Fruit fly (Drosophila melanogaster): ENCODE data around the gene CG4598.

Gene CG4598

DNA sequence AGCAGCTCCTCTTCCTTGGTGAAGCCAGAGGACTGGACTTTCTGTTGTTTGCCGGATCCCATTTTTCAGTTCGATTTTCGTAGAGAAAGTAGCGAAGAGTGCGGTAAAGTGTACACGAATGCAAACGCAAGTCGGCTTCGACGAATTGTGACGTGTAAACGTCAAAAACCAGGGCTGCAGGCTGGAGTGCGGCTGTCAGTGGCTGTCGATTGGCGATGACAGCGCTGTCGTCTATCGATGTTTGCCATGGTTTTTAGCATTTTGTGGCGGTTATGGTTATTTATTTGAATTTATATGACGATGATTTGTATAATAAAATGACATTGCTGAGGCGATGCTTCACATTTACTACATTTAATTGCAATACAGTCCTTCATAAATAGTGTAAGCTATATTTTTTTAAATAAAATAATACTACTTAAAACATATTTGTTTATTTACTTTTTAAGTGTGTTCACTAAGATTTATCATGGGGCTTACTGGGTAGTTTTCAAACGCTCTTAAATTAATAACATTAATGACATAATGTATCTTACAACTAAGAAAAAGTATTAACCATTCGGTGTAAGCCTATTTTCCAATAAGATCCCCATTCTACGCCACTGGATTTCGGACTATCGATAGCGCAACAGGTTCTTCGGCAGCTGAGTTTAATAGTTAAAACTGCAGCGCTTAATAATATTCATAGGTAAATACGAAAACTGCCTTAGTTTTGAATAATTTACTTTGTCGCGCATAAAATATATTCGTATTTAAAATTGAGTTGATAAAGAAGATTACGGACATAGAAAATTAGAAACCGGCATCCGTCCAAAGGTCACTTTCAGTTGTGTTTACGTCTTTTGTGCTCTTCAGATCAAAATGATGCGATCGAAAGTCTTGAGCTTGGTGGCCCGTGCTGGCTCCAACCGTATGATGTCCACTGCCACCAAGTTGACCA lies at the start of gene CG4598, which contains the start of gene CG5885 (continued):
- TF ChIP-seq CG12219 (GFP tag; optimal IDR thresholded peaks at IDR 0.05) (peak; percentile 59), shn (GFP tag; optimal IDR thresholded peaks at IDR 0.05) (peak; percentile 9), cato (GFP tag; optimal IDR thresholded peaks at IDR 0.05; ENCODE audit: borderline replicate concordance) (peak; percentile 29), CG17568 (GFP tag; optimal IDR thresholded peaks at IDR 0.05) (no peak), Adf1 (GFP tag; IDR thresholded peaks at IDR 0.05) (peak; percentile 50), Ssrp (tag; optimal IDR thresholded peaks at IDR 0.05) (peak; percentile 70), CG3995 (GFP tag; optimal IDR thresholded peaks at IDR 0.05) (no peak), CG4730 (GFP tag; IDR thresholded peaks at IDR 0.05) (0 out of 2 replicates have a peak, but pooled peaks have one; percentile 22), NC2α (GFP tag; optimal IDR thresholded peaks at IDR 0.05) (no peak), sisA (GFP tag; IDR thresholded peaks at IDR 0.05) (peak; percentile 73), ranshi (GFP tag; IDR thresholded peaks at IDR 0.05) (peak; percentile 78), zen (tag; optimal IDR thresholded peaks at IDR 0.05) (peak; percentile 7), CG11560 (tag; IDR thresholded peaks at IDR 0.05) (peak; percentile 41; the same call in 1 of the 3 replicates), vvl (GFP tag; IDR thresholded peaks at IDR 0.05) (peak; percentile 81), CG7745 (tag; optimal IDR thresholded peaks at IDR 0.05) (no peak), Chrac-16 (GFP tag; optimal IDR thresholded peaks at IDR 0.05) (peak; percentile 70), pfk (GFP tag; optimal IDR thresholded peaks at IDR 0.05) (no peak), Bgb (GFP tag; IDR thresholded peaks at IDR 0.05; ENCODE audit: partially characterized antibody) (peak; percentile 76), tna (GFP tag; IDR thresholded peaks at IDR 0.05; ENCODE audit: partially characterized antibody) (peak; percentile 48), wdn (GFP tag; IDR thresholded peaks at IDR 0.05) (no peak), Camta (GFP tag; optimal IDR thresholded peaks at IDR 0.05) (no peak), Drgx (GFP tag; IDR thresholded peaks at IDR 0.05) (peak; percentile 78), Mes4 (GFP tag; optimal IDR thresholded peaks at IDR 0.05) (no peak), gro (GFP tag; optimal IDR thresholded peaks at IDR 0.05) (no peak), CG2875 (GFP tag; optimal IDR thresholded peaks at IDR 0.05) (no peak), CG7357 (GFP tag; IDR thresholded peaks at IDR 0.05) (no peak), Deaf1 (tag; optimal IDR thresholded peaks at IDR 0.05) (peak; percentile 89), CG4282 (GFP tag; optimal IDR thresholded peaks at IDR 0.05) (no peak), CG2712 (tag; optimal IDR thresholded peaks at IDR 0.05) (peak; percentile 61), kay (GFP tag; optimal IDR thresholded peaks at IDR 0.05) (peak; percentile 80), prd (optimal IDR thresholded peaks at IDR 0.05) (no peak), prd (GFP tag; IDR thresholded peaks at IDR 0.05) (peak; percentile 54; the same call in 2 of the 3 replicates), CG1529 (GFP tag; optimal IDR thresholded peaks at IDR 0.05) (peak; percentile 49), yki (optimal IDR thresholded peaks at IDR 0.05) (no peak), hbn (GFP tag; IDR thresholded peaks at IDR 0.05; ENCODE audit: partially characterized antibody) (peak; percentile 68), Spps (tag; optimal IDR thresholded peaks at IDR 0.05) (no peak), CkIIα-i1 (GFP tag; IDR thresholded peaks at IDR 0.05) (no peak), HmgZ (tag; optimal IDR thresholded peaks at IDR 0.05) (peak; percentile 55), CG18011 (GFP tag; optimal IDR thresholded peaks at IDR 0.05) (peak; percentile 11), CG32767 (GFP tag; IDR thresholded peaks at IDR 0.05) (peak; percentile 34; the same call in 1 of the 2 replicates), CoRest (tag; optimal IDR thresholded peaks at IDR 0.05) (peak; percentile 79), Opbp (GFP tag; IDR thresholded peaks at IDR 0.05; ENCODE audit: partially characterized antibody) (peak; percentile 89), unpg (GFP tag; optimal IDR thresholded peaks at IDR 0.05) (peak; percentile 70), D (optimal IDR thresholded peaks at IDR 0.05) (no peak), D (GFP tag; optimal IDR thresholded peaks at IDR 0.05) (peak; percentile 34), Dad (GFP tag; optimal IDR thresholded peaks at IDR 0.05) (no peak), Bdp1 (GFP tag; optimal IDR thresholded peaks at IDR 0.05) (peak; percentile 22), NFAT (GFP tag; IDR thresholded peaks at IDR 0.05) (peak; percentile 50), phol (tag; optimal IDR thresholded peaks at IDR 0.05) (peak; percentile 69), slbo (GFP tag; IDR thresholded peaks at IDR 0.05) (peak; percentile 84)

All from whole organism, embryonic.